Worm (Caenorhabditis elegans) whole organism, L2 larva: ENCODE data around the gene phb-2.

Experiments used
- C34F6.9 ChIP-seq: fragments of 150-350 bp; optimal IDR thresholded peaks from 2 replicates; lab custom pipeline; 2014; ENCODE audit warnings: missing biosample characterization, missing genetic modification characterization
- F13H6.1 ChIP-seq: sonication (generic microtip); optimal IDR thresholded peaks from 2 replicates; lab custom pipeline; 2016; ENCODE audit warnings: missing genetic modification characterization, missing compliant biosample characterization
- Y55F3AM.14 ChIP-seq: fragments of 200-800 bp; sonication (Bioruptor generic); optimal IDR thresholded peaks from 2 replicates; lab custom pipeline; 2018; ENCODE audit warnings: mild to moderate bottlenecking, missing genetic modification characterization, missing compliant biosample characterization
- ZK546.5 ChIP-seq: sonication (generic microtip); optimal IDR thresholded peaks from 2 replicates; lab custom pipeline; 2017; ENCODE audit warnings: missing biosample characterization, missing genetic modification characterization
- aly-2 ChIP-seq: fragments of 150-350 bp; optimal IDR thresholded peaks from 2 replicates; lab custom pipeline; 2014; ENCODE audit warnings: missing biosample characterization, missing genetic modification characterization
- ama-1 ChIP-seq: fragments of 150-350 bp; optimal IDR thresholded peaks from 2 replicates; lab custom pipeline; 2018; ENCODE audit warnings: inconsistent platforms
- ceh-16 ChIP-seq: fragments of 150-350 bp; optimal IDR thresholded peaks from 2 replicates; lab custom pipeline; 2014; ENCODE audit warnings: missing biosample characterization, missing genetic modification characterization
- ceh-82 ChIP-seq: fragments of 150-350 bp; optimal IDR thresholded peaks from 2 replicates; lab custom pipeline; 2014; ENCODE audit warnings: missing biosample characterization, missing genetic modification characterization
- crh-2 ChIP-seq: sonication (generic microtip); optimal IDR thresholded peaks from 2 replicates; lab custom pipeline; 2017; ENCODE audit warnings: missing biosample characterization, missing genetic modification characterization
- egl-27 ChIP-seq: sonication (generic microtip); optimal IDR thresholded peaks from 3 replicates; lab custom pipeline; 2017; ENCODE audit warnings: missing biosample characterization, missing genetic modification reagents, missing genetic modification characterization
- elt-1 ChIP-seq: fragments of 150-350 bp; optimal IDR thresholded peaks from 2 replicates; lab custom pipeline; 2014; ENCODE audit warnings: missing biosample characterization, missing genetic modification characterization
- elt-3 ChIP-seq: sonication (generic microtip); optimal IDR thresholded peaks from 2 replicates; lab custom pipeline; 2017; ENCODE audit warnings: missing biosample characterization, missing genetic modification characterization
- fos-1 ChIP-seq: fragments of 150-350 bp; optimal IDR thresholded peaks from 2 replicates; lab custom pipeline; 2014; ENCODE audit warnings: missing biosample characterization, missing genetic modification characterization
- gmeb-1 ChIP-seq: fragments of 150-350 bp; optimal IDR thresholded peaks from 2 replicates; lab custom pipeline; 2014; ENCODE audit warnings: missing biosample characterization, missing genetic modification characterization
- lsy-2 ChIP-seq, 2 experiments: fragments of 150-350 bp in 1 of 2; sonication (generic microtip) in 1 of 2; optimal IDR thresholded peaks; 2 replicates each; lab custom pipeline; 2014 to 2017; ENCODE audit warnings: missing biosample characterization in 2 of 2, missing genetic modification characterization in 2 of 2
- mab-5 ChIP-seq: fragments of 150-350 bp; optimal IDR thresholded peaks from 2 replicates; lab custom pipeline; 2014; ENCODE audit warnings: missing biosample characterization, missing genetic modification characterization
- mbf-1 ChIP-seq: sonication (generic microtip); optimal IDR thresholded peaks from 2 replicates; lab custom pipeline; 2017; ENCODE audit warnings: missing biosample characterization, missing genetic modification characterization
- nhr-10 ChIP-seq: sonication (generic microtip); optimal IDR thresholded peaks from 2 replicates; lab custom pipeline; 2017; ENCODE audit warnings: missing biosample characterization, missing genetic modification characterization
- nhr-11 ChIP-seq: fragments of 150-350 bp; optimal IDR thresholded peaks from 2 replicates; lab custom pipeline; 2014; ENCODE audit warnings: missing biosample characterization, missing genetic modification characterization
- nhr-12 ChIP-seq: fragments of 150-350 bp; optimal IDR thresholded peaks from 2 replicates; lab custom pipeline; 2014; ENCODE audit warnings: missing biosample characterization, missing genetic modification characterization
- nhr-21 ChIP-seq: fragments of 150-350 bp; optimal IDR thresholded peaks from 2 replicates; lab custom pipeline; 2014; ENCODE audit warnings: missing biosample characterization, missing genetic modification characterization
- nhr-23 ChIP-seq: fragments of 150-350 bp; optimal IDR thresholded peaks from 2 replicates; lab custom pipeline; 2014; ENCODE audit warnings: missing biosample characterization, missing genetic modification reagents, missing genetic modification characterization
- nhr-237 ChIP-seq: fragments of 150-350 bp; optimal IDR thresholded peaks from 2 replicates; lab custom pipeline; 2014; ENCODE audit warnings: missing biosample characterization, missing genetic modification characterization
- nhr-25 ChIP-seq: fragments of 150-350 bp; sonication (generic microtip); optimal IDR thresholded peaks from 3 replicates; lab custom pipeline; 2014; ENCODE audit warnings: missing biosample characterization, missing genetic modification characterization
- nhr-6 ChIP-seq: fragments of 150-350 bp; optimal IDR thresholded peaks from 2 replicates; lab custom pipeline; 2014; ENCODE audit warnings: missing biosample characterization, missing genetic modification characterization
- peb-1 ChIP-seq: fragments of 150-350 bp; optimal IDR thresholded peaks from 2 replicates; lab custom pipeline; 2014; ENCODE audit warnings: missing biosample characterization, missing genetic modification characterization
- sem-4 ChIP-seq: fragments of 150-350 bp; optimal IDR thresholded peaks from 2 replicates; lab custom pipeline; 2014; ENCODE audit warnings: missing biosample characterization, missing genetic modification reagents, missing genetic modification characterization
- skn-1 ChIP-seq: sonication (generic microtip); optimal IDR thresholded peaks from 2 replicates; lab custom pipeline; 2017; ENCODE audit warnings: missing biosample characterization, missing genetic modification characterization
- sma-3 ChIP-seq: sonication (generic microtip); optimal IDR thresholded peaks from 2 replicates; lab custom pipeline; 2016; ENCODE audit warnings: missing genetic modification reagents, missing genetic modification characterization, missing compliant biosample characterization
- sma-9 ChIP-seq, 2 experiments: fragments of 150-350 bp in 1 of 2; sonication (generic microtip) in 1 of 2; optimal IDR thresholded peaks; 2 replicates each; lab custom pipeline; 2014 to 2016; ENCODE audit warnings: missing genetic modification characterization in 2 of 2, mild to moderate bottlenecking in 1 of 2, missing biosample characterization in 1 of 2, missing compliant biosample characterization in 1 of 2, missing genetic modification reagents in 1 of 2, moderate library complexity in 1 of 2
- unc-39 ChIP-seq: fragments of 150-350 bp; optimal IDR thresholded peaks from 2 replicates; lab custom pipeline; 2014; ENCODE audit warnings: missing biosample characterization, missing genetic modification characterization
- unc-55 ChIP-seq: fragments of 150-350 bp; sonication (generic microtip); optimal IDR thresholded peaks from 3 replicates; lab custom pipeline; 2014; ENCODE audit warnings: missing biosample characterization, missing genetic modification reagents, missing genetic modification characterization
- unc-62 ChIP-seq: fragments of 150-350 bp; optimal IDR thresholded peaks from 2 replicates; lab custom pipeline; 2014; ENCODE audit warnings: missing biosample characterization, missing genetic modification reagents, missing genetic modification characterization
- ztf-1 ChIP-seq: fragments of 200-800 bp; sonication (Bioruptor generic); conservative IDR thresholded peaks from 2 replicates; pipeline ENCODE4 v1.3.6; 2022; ENCODE audit warnings: missing genetic modification characterization, missing compliant biosample characterization
- ztf-11 ChIP-seq: sonication (generic microtip); optimal IDR thresholded peaks from 2 replicates; lab custom pipeline; 2017; ENCODE audit warnings: missing biosample characterization, missing genetic modification characterization

phb-2 gene

DNA sequence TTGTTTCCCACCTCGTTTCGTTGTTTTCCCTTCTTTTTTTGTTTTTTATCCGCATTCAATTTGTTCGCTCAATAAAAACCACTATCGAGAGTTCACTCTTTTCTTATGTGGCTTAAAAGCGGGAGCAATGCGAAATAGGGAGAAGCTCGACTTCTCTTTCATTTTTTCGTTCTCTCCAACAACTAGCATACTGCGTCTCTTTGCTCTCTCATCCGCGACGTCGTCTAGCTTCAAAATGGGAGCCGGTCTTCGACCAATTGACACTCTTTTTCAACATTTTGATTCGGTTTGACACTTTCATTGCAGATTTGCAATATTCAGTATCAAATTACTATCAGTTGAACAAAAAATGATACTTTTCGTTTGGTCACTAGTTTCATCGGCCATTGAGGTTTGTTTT is 22.7 kb downstream of the phb-2 start, which contains the start of gene bpl-1:
Gene bpl-1 (plus strand): TSS at position 301 of the 400 bp plus-strand sequence.
- no peak for TF ChIP-seq mab-5 (tag; lab: Kevin White, UChicago)
- TF ChIP-seq unc-55 (GFP tag; lab: Kevin White, UChicago): peak; percentile 13
- no peak for TF ChIP-seq F13H6.1 (tag; lab: Kevin White, UChicago)
- TF ChIP-seq C34F6.9 (tag; lab: Kevin White, UChicago): peak; percentile 26
- TF ChIP-seq Y55F3AM.14 (GFP tag; lab: Kevin White, UChicago): no peak

DNA sequence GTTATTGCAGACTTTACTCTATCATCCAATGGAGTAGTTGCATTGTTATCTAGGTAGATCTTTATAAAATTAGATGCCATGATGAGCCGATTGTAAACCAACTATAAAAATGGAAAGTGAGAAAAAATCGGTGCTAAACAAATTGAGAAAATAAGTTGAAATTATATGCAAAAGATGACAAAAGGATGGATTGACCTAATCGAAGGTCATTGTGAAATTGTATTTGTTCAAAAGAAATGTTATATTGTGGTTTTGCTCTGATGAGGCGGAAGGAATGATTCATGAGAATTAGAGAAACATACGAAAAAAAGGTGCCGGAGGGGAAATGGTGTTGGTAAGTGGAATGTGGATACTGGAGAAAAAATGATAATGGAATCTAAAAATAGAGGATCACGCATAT is 29.8 kb downstream of the phb-2 start, which contains the start of gene scly-1:
Gene scly-1 (minus strand): TSS at position 101 of the 400 bp plus-strand sequence.
- TF ChIP-seq sma-3 (GFP tag; lab: Kevin White, UChicago): no peak
- no peak for TF ChIP-seq ceh-16 (tag; lab: Kevin White, UChicago)
- no peak for TF ChIP-seq unc-55 (GFP tag; lab: Kevin White, UChicago)
- TF ChIP-seq ceh-82 (tag; lab: Kevin White, UChicago): no peak
- no peak for TF ChIP-seq lsy-2 (tag; optimal IDR thresholded peaks at IDR 0.05; lab: Kevin White, UChicago)
- no peak for TF ChIP-seq nhr-21
- TF ChIP-seq nhr-237: no peak
- no peak for TF ChIP-seq nhr-6 (tag; lab: Kevin White, UChicago)
- TF ChIP-seq nhr-12 (tag; lab: Kevin White, UChicago): no peak
- TF ChIP-seq sem-4 (tag; lab: Kevin White, UChicago): no peak
- no peak for TF ChIP-seq ZK546.5
- TF ChIP-seq nhr-11 (tag; lab: Kevin White, UChicago): no peak
- TF ChIP-seq elt-1 (tag; lab: Kevin White, UChicago): no peak
- TF ChIP-seq crh-2 (tag; lab: Kevin White, UChicago): no peak
- no peak for TF ChIP-seq aly-2 (tag; lab: Kevin White, UChicago)
- no peak for TF ChIP-seq egl-27 (tag; lab: Kevin White, UChicago)
- TF ChIP-seq ztf-1 (GFP tag; lab: Robert Waterston, UW): no peak
- TF ChIP-seq peb-1 (tag; lab: Kevin White, UChicago): no peak
- TF ChIP-seq F13H6.1 (tag; lab: Kevin White, UChicago): no peak
- no peak for TF ChIP-seq unc-62

- peak; percentile 32 for TF ChIP-seq fos-1
- no peak for TF ChIP-seq sem-4 (tag; lab: Kevin White, UChicago)
Measured at ce11 chrII:6281903-6282302, 30.7 kb downstream of the phb-2 start.

DNA sequence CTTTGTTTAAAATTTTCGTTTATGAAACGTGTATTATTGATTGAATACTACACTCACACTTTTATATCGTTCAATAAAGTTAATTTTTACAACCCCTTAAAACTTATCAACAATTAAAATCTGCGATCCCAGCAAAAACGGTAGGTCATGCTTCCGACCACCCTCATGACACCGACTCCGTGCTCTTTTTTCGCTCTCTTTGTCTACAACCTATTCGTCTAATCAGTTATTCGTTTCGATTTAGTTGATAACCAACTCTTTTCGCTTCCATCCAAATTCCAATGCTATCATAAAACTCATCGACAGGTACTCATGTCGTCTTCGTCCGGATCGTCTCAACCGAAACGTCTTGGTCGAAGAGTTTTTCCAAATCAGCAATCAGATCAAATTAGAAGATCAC is 31.9 kb downstream of the phb-2 start, which contains the start of gene F13H8.1:
Gene F13H8.1 (plus strand): TSS at position 311 of the 400 bp plus-strand sequence.
- no peak for TF ChIP-seq F13H6.1 (tag; lab: Kevin White, UChicago)
- peak; percentile 51 for TF ChIP-seq crh-2 (tag; lab: Kevin White, UChicago)
- TF ChIP-seq mbf-1 (tag; lab: Kevin White, UChicago): no peak
- no peak for TF ChIP-seq unc-39
- peak; percentile 60 for TF ChIP-seq fos-1
- no peak for TF ChIP-seq ztf-11 (tag; lab: Kevin White, UChicago)
- TF ChIP-seq elt-1 (tag; lab: Kevin White, UChicago): no peak
- TF ChIP-seq sma-9 (GFP tag; optimal IDR thresholded peaks at IDR 0.05; lab: Kevin White, UChicago): peak; percentile 19
- no peak for TF ChIP-seq sma-9 (tag; optimal IDR thresholded peaks at IDR 0.05; lab: Kevin White, UChicago)
- no peak for TF ChIP-seq nhr-237

ce11 chrII:6286865-6287264 is 35.7 kb downstream of the phb-2 start, which contains the start of gene F13H8.6:
F13H8.6 (minus strand) TSS chrII:6286965.
- TF ChIP-seq unc-39 (no peak), nhr-12 (tag; lab: Kevin White, UChicago) (no peak), nhr-237 (no peak), peb-1 (tag; lab: Kevin White, UChicago) (no peak), ZK546.5 (no peak), nhr-21 (no peak), sma-9 (GFP tag; optimal IDR thresholded peaks at IDR 0.05; lab: Kevin White, UChicago) (no peak), sma-9 (tag; optimal IDR thresholded peaks at IDR 0.05; lab: Kevin White, UChicago) (no peak), elt-3 (no peak), C34F6.9 (tag; lab: Kevin White, UChicago) (no peak), ztf-1 (GFP tag; lab: Robert Waterston, UW) (no peak), skn-1 (tag; lab: Kevin White, UChicago) (no peak), nhr-23 (tag; lab: Kevin White, UChicago) (no peak), sem-4 (tag; lab: Kevin White, UChicago) (no peak), nhr-10 (tag; lab: Kevin White, UChicago) (no peak), ama-1 (lab: Kevin White, UChicago) (no peak), unc-55 (GFP tag; lab: Kevin White, UChicago) (no peak), lsy-2 (tag; optimal IDR thresholded peaks at IDR 0.05; lab: Kevin White, UChicago) (no peak), nhr-25 (tag; lab: Kevin White, UChicago) (no peak), gmeb-1 (tag; lab: Kevin White, UChicago) (no peak)
